Worm (Caenorhabditis elegans): Measurements from ENCODE around the gene C16C8.21.

ce11 chrII:3472316-3472715 lies 24.3 kb downstream of the C16C8.21 start, which contains the start of gene Y49F6B.12:
- TF ChIP-seq ama-1 (optimal IDR thresholded peaks at IDR 0.05) (no peak), attf-4 (tag; optimal IDR thresholded peaks at IDR 0.05) (no peak), skn-1 (tag; optimal IDR thresholded peaks at IDR 0.05) (no peak), arid-1 (GFP tag; conservative IDR thresholded peaks at IDR 0.05) (no peak), unc-39 (tag; optimal IDR thresholded peaks at IDR 0.05) (no peak), snpc-4 (tag; optimal IDR thresholded peaks at IDR 0.05) (no peak), lir-3 (tag; optimal IDR thresholded peaks at IDR 0.05) (no peak), aha-1 (tag) (peak; percentile 45), nhr-6 (tag; optimal IDR thresholded peaks at IDR 0.05) (no peak), ceh-28 (tag; optimal IDR thresholded peaks at IDR 0.05) (no peak), mdl-1 (tag; optimal IDR thresholded peaks at IDR 0.05) (no peak), zip-2 (tag; optimal IDR thresholded peaks at IDR 0.05) (no peak), unc-62 (GFP tag; optimal IDR thresholded peaks at IDR 0.05 in 1 of 2) (no peak), unc-62 (tag; optimal IDR thresholded peaks at IDR 0.05) (no peak), Y5F2A.4 (GFP tag; optimal IDR thresholded peaks at IDR 0.05) (no peak)
